Worm (Caenorhabditis elegans): ENCODE measurements around the gene nspb-4.

nspb-4 gene

DNA sequence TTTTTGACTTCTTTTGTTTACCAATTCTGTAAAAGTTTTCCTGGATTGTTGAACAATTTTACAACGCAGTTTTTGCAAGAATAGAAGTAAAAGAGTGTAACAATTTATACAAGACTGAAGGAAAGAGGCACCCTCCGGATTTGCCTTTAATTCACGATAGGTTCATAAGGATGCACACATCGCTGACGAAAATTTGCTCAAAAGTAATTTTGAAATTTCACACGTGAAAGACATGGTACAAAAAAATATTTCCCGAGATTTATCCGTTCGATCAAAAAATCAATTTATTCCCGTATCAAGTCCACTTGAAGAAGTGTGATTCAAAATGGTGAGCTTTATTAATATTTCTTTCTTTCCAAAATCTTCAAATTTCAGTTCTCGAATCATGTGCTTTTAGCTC is 20.1 kb upstream of the nspb-4 start, which contains the start of gene C43G2.3:
TSS of gene C43G2.3 (plus strand) at position 301 of the 400 bp plus-strand sequence.
- TF ChIP-seq ccch-3 (GFP tag; optimal IDR thresholded peaks at IDR 0.05) (no peak), tbx-9 (tag; optimal IDR thresholded peaks at IDR 0.05; ENCODE audit: borderline replicate concordance) (no peak), hmg-20 (GFP tag; IDR thresholded peaks at IDR 0.05) (no peak), mel-28 (tag; optimal IDR thresholded peaks at IDR 0.05; ENCODE audit: borderline replicate concordance) (no peak), egl-44 (GFP tag; IDR thresholded peaks at IDR 0.05) (no peak), rec-8 (tag; optimal IDR thresholded peaks at IDR 0.05) (no peak), nhr-90 (tag; optimal IDR thresholded peaks at IDR 0.05) (no peak), akir-1 (GFP tag; optimal IDR thresholded peaks at IDR 0.05) (no peak), die-1 (tag; optimal IDR thresholded peaks at IDR 0.05) (no peak)

DNA sequence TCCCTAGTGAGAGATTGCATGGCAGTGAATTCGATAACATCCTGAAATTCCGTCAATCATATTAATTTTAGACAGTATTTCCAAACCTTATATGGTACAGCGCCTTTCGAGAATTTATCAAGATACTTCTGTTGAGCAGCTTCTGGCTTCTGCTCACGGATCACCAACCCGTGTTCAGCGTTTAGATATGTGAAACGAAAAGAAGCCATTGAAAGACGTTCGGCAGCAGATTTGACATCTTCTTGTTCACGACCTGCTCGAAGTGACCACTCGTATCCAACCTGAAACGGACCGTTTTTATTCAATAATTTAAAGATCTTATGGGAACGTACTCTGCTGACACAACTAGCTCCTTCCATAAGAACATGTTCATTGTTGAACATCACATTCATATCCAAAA is 16.4 kb upstream of the nspb-4 start:
- no peak for TF ChIP-seq gei-17 (GFP tag; optimal IDR thresholded peaks at IDR 0.05)
- no peak for TF ChIP-seq dpl-1 (GFP tag; optimal IDR thresholded peaks at IDR 0.05)
- TF ChIP-seq snpc-1.3 (tag; optimal IDR thresholded peaks at IDR 0.05; ENCODE audit: insufficient read depth): no peak
- no peak for TF ChIP-seq egrh-3 (GFP tag; IDR thresholded peaks at IDR 0.05)
- no peak for TF ChIP-seq F10E7.11 (tag; optimal IDR thresholded peaks at IDR 0.05)
- no peak for TF ChIP-seq B0035.1 (tag; optimal IDR thresholded peaks at IDR 0.05)

DNA sequence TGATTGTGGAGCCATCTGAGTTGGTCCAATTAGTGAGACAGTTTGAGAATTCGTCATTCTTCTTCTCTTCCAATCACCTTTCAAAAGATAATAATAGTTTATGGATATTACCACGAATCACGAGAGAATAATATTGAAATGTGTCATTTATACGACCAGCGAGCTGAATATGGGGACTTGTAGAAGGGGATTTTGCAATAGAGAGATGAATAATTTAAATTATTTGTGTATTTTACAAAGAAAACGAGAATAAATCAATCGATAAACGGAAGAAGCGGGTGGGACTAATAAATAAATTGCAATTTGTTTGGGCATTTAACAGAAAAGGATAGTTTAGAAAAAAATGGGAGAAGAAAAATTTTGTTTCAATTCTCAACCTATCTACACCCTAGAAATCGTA is 15.4 kb upstream of the nspb-4 start, which contains the start of gene odr-8:
TSS of gene odr-8 (minus strand) at position 101 of the 400 bp plus-strand sequence.
- TF ChIP-seq nfya-2 (GFP tag; IDR thresholded peaks at IDR 0.05) (no peak), chd-7 (tag; optimal IDR thresholded peaks at IDR 0.05) (no peak), snpc-1.3 (tag; optimal IDR thresholded peaks at IDR 0.05; ENCODE audit: insufficient read depth) (no peak), nfyb-1 (GFP tag; IDR thresholded peaks at IDR 0.05) (no peak), ZK185.1 (tag; optimal IDR thresholded peaks at IDR 0.05; ENCODE audit: poor library complexity, severe bottlenecking) (no peak), die-1 (tag; optimal IDR thresholded peaks at IDR 0.05) (no peak), snpc-4 (GFP tag; optimal IDR thresholded peaks at IDR 0.05) (no peak), snpc-4 (tag; optimal IDR thresholded peaks at IDR 0.05) (peak in 1 of 4 experiments; percentile 50)

DNA sequence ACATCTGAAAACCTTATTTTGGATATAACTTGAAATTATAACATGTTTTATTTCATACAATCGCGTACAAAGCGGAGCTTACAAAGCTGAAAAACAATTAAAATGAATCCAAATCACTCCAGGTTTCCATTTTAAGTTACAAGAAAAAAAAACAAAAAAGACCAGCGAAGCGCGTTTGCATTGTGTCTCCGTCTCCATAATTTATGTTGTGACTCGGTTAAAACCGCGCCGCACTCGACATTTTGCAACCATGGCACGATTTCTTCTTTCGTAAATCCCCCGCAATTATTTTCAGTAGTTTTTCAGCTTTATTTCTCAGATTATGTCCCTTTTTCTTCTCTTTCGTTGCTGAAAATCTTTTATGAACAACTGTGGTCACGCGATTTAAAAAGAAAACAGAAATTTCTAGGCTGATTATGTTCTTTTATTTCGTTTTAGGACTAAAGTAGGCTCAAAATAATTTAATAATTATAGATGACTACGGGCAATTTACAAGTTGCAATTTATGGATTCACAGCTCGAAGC is 12.6 kb upstream of the nspb-4 start, which contains the start of the genes F38A5.2 and dnj-11:
TSS of gene F38A5.2 (minus strand) at position 4 of the 525 bp plus-strand sequence.
TSS of gene dnj-11 (plus strand) at position 475 of the 525 bp plus-strand sequence.
- TF ChIP-seq snpc-1.1 (tag; optimal IDR thresholded peaks at IDR 0.05; ENCODE audit: insufficient read depth) (no peak), attf-3 (GFP tag; conservative IDR thresholded peaks at IDR 0.05) (no peak), nhr-120 (GFP tag; IDR thresholded peaks at IDR 0.05) (no peak), F39B2.1 (GFP tag; IDR thresholded peaks at IDR 0.05) (no peak), F10E7.11 (tag; optimal IDR thresholded peaks at IDR 0.05) (no peak), D2030.7 (GFP tag; IDR thresholded peaks at IDR 0.05) (peak; percentile 69), let-607 (tag; optimal IDR thresholded peaks at IDR 0.05) (no peak), Y95B8A.8 (GFP tag; IDR thresholded peaks at IDR 0.05) (0 out of 2 replicates have a peak, but pooled peaks have one; percentile 23), atf-7 (tag; optimal IDR thresholded peaks at IDR 0.05) (no peak), T26A5.8 (tag; optimal IDR thresholded peaks at IDR 0.05) (no peak), xnd-1 (tag; optimal IDR thresholded peaks at IDR 0.05) (no peak), ccch-3 (GFP tag; optimal IDR thresholded peaks at IDR 0.05) (no peak), K11D2.4 (GFP tag; IDR thresholded peaks at IDR 0.05) (no peak), B0035.1 (tag; optimal IDR thresholded peaks at IDR 0.05) (no peak), let-526 (GFP tag; IDR thresholded peaks at IDR 0.05) (no peak), F37B4.10 (GFP tag; IDR thresholded peaks at IDR 0.05) (no peak), egl-18 (GFP tag; IDR thresholded peaks at IDR 0.05) (no peak), F22D6.2 (tag; optimal IDR thresholded peaks at IDR 0.05) (no peak), madf-10 (tag; optimal IDR thresholded peaks at IDR 0.05) (no peak), F55B11.4 (tag; optimal IDR thresholded peaks at IDR 0.05; ENCODE audit: borderline replicate concordance, insufficient read depth) (no peak), ZK185.1 (tag; optimal IDR thresholded peaks at IDR 0.05; ENCODE audit: poor library complexity, severe bottlenecking) (peak; percentile 2), hlh-26 (GFP tag; conservative IDR thresholded peaks at IDR 0.05) (no peak), Y56A3A.18 (GFP tag; IDR thresholded peaks at IDR 0.05) (no peak), lir-1 (GFP tag; conservative IDR thresholded peaks at IDR 0.05) (no peak), efl-1 (GFP tag; optimal IDR thresholded peaks at IDR 0.05) (peak; percentile 61)
